Fruit fly (Drosophila melanogaster): Measurements from ENCODE around the gene Acbp4.

DNA sequence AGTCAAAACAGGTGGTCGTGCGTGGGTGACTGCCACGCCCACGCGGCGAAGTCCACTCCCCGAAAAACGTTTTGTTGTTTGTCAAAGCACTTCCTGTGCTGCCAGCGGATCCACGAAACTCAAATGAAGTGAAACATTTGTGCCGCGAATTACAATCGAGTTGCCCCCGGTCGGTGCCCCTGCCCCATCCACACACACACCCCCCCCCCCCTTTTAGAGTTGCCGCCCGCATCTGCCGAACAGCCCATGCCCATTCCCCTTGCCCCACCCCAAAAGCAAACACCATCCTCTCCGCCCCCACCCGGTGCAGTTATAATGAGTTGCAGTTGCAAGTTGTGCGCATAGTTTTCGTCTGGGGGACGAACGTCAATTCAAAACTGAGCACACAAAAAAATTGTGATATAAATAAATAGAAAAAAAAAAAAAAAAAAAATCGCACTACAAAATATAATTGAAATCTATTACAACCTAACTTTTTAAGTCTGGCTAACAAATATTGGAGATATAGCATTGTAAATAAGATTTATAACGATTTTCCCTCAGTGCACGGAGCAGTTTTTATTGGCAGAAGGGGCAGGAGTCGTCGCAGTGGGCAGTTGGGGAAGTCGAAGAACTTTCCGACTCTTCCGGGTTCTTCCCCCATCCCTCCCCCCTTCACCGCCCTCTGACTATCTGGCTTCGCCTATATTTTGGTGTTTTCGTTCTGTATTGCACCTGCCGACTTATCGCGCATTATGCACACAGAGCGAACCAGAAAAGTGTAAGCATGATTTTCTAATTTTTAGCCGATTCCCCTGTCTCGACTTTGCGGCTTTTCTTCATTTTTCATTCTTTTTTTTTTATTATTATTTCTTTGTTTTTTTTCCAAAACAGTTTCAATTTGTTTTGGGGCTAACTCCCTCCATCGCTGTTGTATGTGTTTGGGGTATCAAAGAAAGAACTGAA lies 23.7 kb upstream of the Acbp4 start:
- TF ChIP-seq CG14441 (GFP tag; IDR thresholded peaks at IDR 0.05) (no peak), dmrt11E (tag; optimal IDR thresholded peaks at IDR 0.05) (peak; percentile 79), CG1792 (GFP tag; optimal IDR thresholded peaks at IDR 0.05) (no peak), pnt (GFP tag; optimal IDR thresholded peaks at IDR 0.05) (no peak), CG11560 (tag; IDR thresholded peaks at IDR 0.05) (no peak), CG11247 (GFP tag; IDR thresholded peaks at IDR 0.05) (0 out of 2 replicates have a peak, but pooled peaks have one; percentile 33), CG8388 (GFP tag; optimal IDR thresholded peaks at IDR 0.05) (peak; percentile 57), ATbp (GFP tag; optimal IDR thresholded peaks at IDR 0.05) (peak; percentile 56), ftz-f1 (GFP tag; optimal IDR thresholded peaks at IDR 0.05) (no peak), seq (GFP tag; IDR thresholded peaks at IDR 0.05) (no peak), pb (GFP tag; optimal IDR thresholded peaks at IDR 0.05) (no peak)

All from whole organism, embryonic.